Fruit fly (Drosophila melanogaster): Measurements from ENCODE around the gene Ugt35D1.

Ugt35D1 gene

dm6 chr3R:31424427-31424826 is 29.3 kb upstream of the Ugt35D1 start (continued):
- TF ChIP-seq ss (GFP tag; optimal IDR thresholded peaks at IDR 0.05) (peak in 1 of 2 experiments; percentile 32), CG9139 (GFP tag; optimal IDR thresholded peaks at IDR 0.05) (no peak), lz (GFP tag; optimal IDR thresholded peaks at IDR 0.05) (peak; percentile 20), CG7368 (GFP tag; optimal IDR thresholded peaks at IDR 0.05) (no peak), Hr4 (GFP tag; optimal IDR thresholded peaks at IDR 0.05) (peak; percentile 57), Sox14 (GFP tag; optimal IDR thresholded peaks at IDR 0.05) (peak; percentile 62), salr (GFP tag; optimal IDR thresholded peaks at IDR 0.05) (peak in 1 of 2 experiments; percentile 23), dsx (GFP tag; optimal IDR thresholded peaks at IDR 0.05; ENCODE audit: poor library complexity, severe bottlenecking) (peak; percentile 38), vri (GFP tag; optimal IDR thresholded peaks at IDR 0.05) (no peak), acj6 (GFP tag; optimal IDR thresholded peaks at IDR 0.05) (peak; percentile 50), spab (GFP tag; optimal IDR thresholded peaks at IDR 0.05) (peak; percentile 3), CG8319 (GFP tag; optimal IDR thresholded peaks at IDR 0.05) (no peak), CG32006 (GFP tag; optimal IDR thresholded peaks at IDR 0.05) (peak; percentile 72)

DNA sequence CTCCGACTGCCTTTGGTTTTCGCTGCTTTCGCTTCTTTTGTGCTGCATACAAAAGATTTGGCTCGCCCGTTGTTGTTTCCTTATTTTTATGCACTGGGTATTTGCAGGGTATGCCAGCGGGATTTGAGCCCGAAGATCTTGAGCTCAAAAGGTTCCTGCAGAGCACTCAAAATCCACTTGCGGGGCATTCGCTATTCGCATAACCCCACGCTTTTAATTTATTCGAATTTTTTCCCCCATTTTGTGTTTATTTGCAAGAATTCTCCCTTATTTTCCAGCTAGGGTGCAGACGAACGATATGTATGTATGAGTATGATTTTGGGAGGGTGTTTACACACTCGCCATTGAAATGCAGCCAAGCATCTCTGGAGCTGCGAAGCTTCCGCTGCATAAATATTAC is 26.9 kb upstream of the Ugt35D1 start:
- no peak for TF ChIP-seq Ets21C (GFP tag; optimal IDR thresholded peaks at IDR 0.05)
- peak; percentile 30 for TF ChIP-seq CG6792 (GFP tag; optimal IDR thresholded peaks at IDR 0.05)
- no peak for TF ChIP-seq CG1621 (tag; optimal IDR thresholded peaks at IDR 0.05)
- no peak for TF ChIP-seq achi (GFP tag; optimal IDR thresholded peaks at IDR 0.05)
- peak; percentile 4 for TF ChIP-seq pdm3 (GFP tag; optimal IDR thresholded peaks at IDR 0.05)
- no peak for TF ChIP-seq CG11294 (GFP tag; IDR thresholded peaks at IDR 0.05)
- no peak for TF ChIP-seq eg (GFP tag; IDR thresholded peaks at IDR 0.05)
- TF ChIP-seq CG6854 (GFP tag; optimal IDR thresholded peaks at IDR 0.05): no peak
- no peak for TF ChIP-seq CG4318 (GFP tag; optimal IDR thresholded peaks at IDR 0.05)
- TF ChIP-seq Sox102F (GFP tag; optimal IDR thresholded peaks at IDR 0.05): peak; percentile 49
- peak; percentile 26 for TF ChIP-seq CG8632 (GFP tag; optimal IDR thresholded peaks at IDR 0.05)
- TF ChIP-seq CG6163 (GFP tag; IDR thresholded peaks at IDR 0.05): no peak
- no peak for TF ChIP-seq ss (GFP tag; optimal IDR thresholded peaks at IDR 0.05)
- no peak for TF ChIP-seq CG11902 (GFP tag; optimal IDR thresholded peaks at IDR 0.05)
- TF ChIP-seq esn (GFP tag; optimal IDR thresholded peaks at IDR 0.05): peak; percentile 44
- peak; percentile 29 for TF ChIP-seq lz (GFP tag; optimal IDR thresholded peaks at IDR 0.05)
- no peak for TF ChIP-seq CG16779 (tag; optimal IDR thresholded peaks at IDR 0.05)
- no peak for TF ChIP-seq Hr38 (GFP tag; optimal IDR thresholded peaks at IDR 0.05)
- no peak for TF ChIP-seq Blimp-1 (GFP tag; optimal IDR thresholded peaks at IDR 0.05)
- TF ChIP-seq salr (GFP tag; optimal IDR thresholded peaks at IDR 0.05): no peak
- no peak for TF ChIP-seq net (GFP tag; optimal IDR thresholded peaks at IDR 0.05)
- TF ChIP-seq Met (GFP tag; optimal IDR thresholded peaks at IDR 0.05): peak; percentile 57
- TF ChIP-seq Hr4 (GFP tag; optimal IDR thresholded peaks at IDR 0.05): no peak
- TF ChIP-seq fd85E (GFP tag; optimal IDR thresholded peaks at IDR 0.05): no peak
- no peak for TF ChIP-seq CG6808 (GFP tag; optimal IDR thresholded peaks at IDR 0.05)
- TF ChIP-seq CG7368 (GFP tag; optimal IDR thresholded peaks at IDR 0.05): no peak
- peak; percentile 15 for TF ChIP-seq Hr39 (GFP tag; optimal IDR thresholded peaks at IDR 0.05)
- TF ChIP-seq CG8119 (GFP tag; IDR thresholded peaks at IDR 0.05): no peak
- TF ChIP-seq Sox15 (GFP tag; optimal IDR thresholded peaks at IDR 0.05): no peak
- peak; percentile 20 for TF ChIP-seq OdsH (GFP tag; optimal IDR thresholded peaks at IDR 0.05)
- peak; percentile 26 for TF ChIP-seq svp (GFP tag)
- no peak for TF ChIP-seq Sox14 (GFP tag; optimal IDR thresholded peaks at IDR 0.05)
- TF ChIP-seq acj6 (GFP tag; optimal IDR thresholded peaks at IDR 0.05): peak; percentile 31
- TF ChIP-seq CG8319 (GFP tag; optimal IDR thresholded peaks at IDR 0.05): no peak
- TF ChIP-seq CG31627 (GFP tag; optimal IDR thresholded peaks at IDR 0.05): peak; percentile 30
- peak; percentile 0 for TF ChIP-seq Ets96B (tag; optimal IDR thresholded peaks at IDR 0.05)
- TF ChIP-seq CG3919 (GFP tag; optimal IDR thresholded peaks at IDR 0.05): no peak
- TF ChIP-seq dsx (GFP tag; optimal IDR thresholded peaks at IDR 0.05; ENCODE audit: poor library complexity, severe bottlenecking): no peak
- no peak for TF ChIP-seq fd59A (GFP tag; optimal IDR thresholded peaks at IDR 0.05)
- no peak for TF ChIP-seq CG15336 (GFP tag; IDR thresholded peaks at IDR 0.05)
- TF ChIP-seq CG6276 (GFP tag; optimal IDR thresholded peaks at IDR 0.05): no peak
- TF ChIP-seq Eip75B (GFP tag; optimal IDR thresholded peaks at IDR 0.05): peak; percentile 24
- no peak for TF ChIP-seq CG9139 (GFP tag; optimal IDR thresholded peaks at IDR 0.05)
- TF ChIP-seq topi (GFP tag; optimal IDR thresholded peaks at IDR 0.05): no peak
- no peak for TF ChIP-seq Lpt (GFP tag; optimal IDR thresholded peaks at IDR 0.05)
- TF ChIP-seq Eip93F (GFP tag; optimal IDR thresholded peaks at IDR 0.05): no peak
